Worm (Caenorhabditis elegans): ENCODE data around the gene mtss-1.
A peak's percentile ranks its signal among the peaks of the same experiment; 100 is the strongest.

Gene mtss-1

DNA sequence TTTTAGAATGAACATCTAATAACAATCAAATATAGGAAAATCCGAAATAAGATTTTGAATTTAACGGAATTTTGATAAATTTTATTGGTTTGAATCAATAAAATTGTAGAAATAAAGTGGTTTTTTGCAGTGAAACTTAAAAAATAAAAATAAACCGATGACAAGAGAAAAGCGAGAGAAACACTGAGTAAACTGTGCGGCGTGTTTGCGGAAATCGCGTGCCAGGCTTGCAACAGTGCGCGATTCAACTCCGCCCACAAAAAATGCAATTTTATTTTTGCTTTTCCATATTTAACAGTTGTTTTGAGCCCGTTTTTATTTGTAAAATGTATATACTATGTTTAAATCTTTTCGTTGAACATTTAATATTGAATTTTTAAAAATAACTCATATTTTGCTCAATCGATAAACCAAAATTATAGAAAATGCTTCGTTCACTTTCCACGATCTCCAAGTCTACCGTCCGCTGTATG is at the start of gene mtss-1 (continued):
- TF ChIP-seq snpc-1.1 (tag; optimal IDR thresholded peaks at IDR 0.05; ENCODE audit: insufficient read depth) (peak; percentile 11), F23B12.7 (tag; optimal IDR thresholded peaks at IDR 0.05; ENCODE audit: insufficient read depth) (peak; percentile 36), tbp1 (GFP tag; optimal IDR thresholded peaks at IDR 0.05) (peak; percentile 30), let-607 (tag; optimal IDR thresholded peaks at IDR 0.05) (peak in 1 of 2 experiments; percentile 13), hmg-1.2 (GFP tag; IDR thresholded peaks at IDR 0.05) (peak; percentile 35; the same call in 1 of the 2 replicates), unc-62 (GFP tag; optimal IDR thresholded peaks at IDR 0.05) (no peak), F37B4.10 (GFP tag; IDR thresholded peaks at IDR 0.05) (no peak), F22D6.2 (tag; optimal IDR thresholded peaks at IDR 0.05) (no peak), Y79H2A.3 (GFP tag; conservative IDR thresholded peaks at IDR 0.05) (no peak), snpc-4 (GFP tag; optimal IDR thresholded peaks at IDR 0.05) (peak; percentile 3), snpc-4 (tag; optimal IDR thresholded peaks at IDR 0.05) (peak in 2 of 4 experiments; percentile 33 to 53), dox-1 (GFP tag; IDR thresholded peaks at IDR 0.05) (peak; percentile 61), ztf-6 (GFP tag; IDR thresholded peaks at IDR 0.05) (no peak), ZK185.1 (tag; optimal IDR thresholded peaks at IDR 0.05; ENCODE audit: poor library complexity, severe bottlenecking) (peak; percentile 16), efl-1 (GFP tag; optimal IDR thresholded peaks at IDR 0.05) (no peak), cebp-1 (GFP tag; IDR thresholded peaks at IDR 0.05) (no peak), cebp-1 (tag; optimal IDR thresholded peaks at IDR 0.05) (peak; percentile 62), fkh-3 (tag; optimal IDR thresholded peaks at IDR 0.05) (no peak), egrh-3 (GFP tag; IDR thresholded peaks at IDR 0.05) (no peak), madf-8 (GFP tag; conservative IDR thresholded peaks at IDR 0.05) (no peak), hlh-12 (tag; optimal IDR thresholded peaks at IDR 0.05) (no peak), C06A6.2 (GFP tag; conservative IDR thresholded peaks at IDR 0.05) (no peak), D2030.7 (GFP tag; IDR thresholded peaks at IDR 0.05) (0 out of 2 replicates have a peak, but pooled peaks have one; percentile 17), bed-2 (GFP tag; IDR thresholded peaks at IDR 0.05) (no peak), lsy-27 (tag; optimal IDR thresholded peaks at IDR 0.05; ENCODE audit: borderline replicate concordance, insufficient read depth) (no peak), lin-35 (GFP tag; optimal IDR thresholded peaks at IDR 0.05) (peak in 1 of 3 experiments; percentile 15), F39B2.1 (GFP tag; IDR thresholded peaks at IDR 0.05) (no peak), F10E7.11 (tag; optimal IDR thresholded peaks at IDR 0.05) (no peak), F49E8.2 (tag; optimal IDR thresholded peaks at IDR 0.05; ENCODE audit: insufficient read depth) (peak; percentile 9), B0261.1 (tag; optimal IDR thresholded peaks at IDR 0.05) (no peak), athp-1 (tag; optimal IDR thresholded peaks at IDR 0.05) (no peak), xnd-1 (tag; optimal IDR thresholded peaks at IDR 0.05) (peak; percentile 31), lin-54 (GFP tag; optimal IDR thresholded peaks at IDR 0.05) (peak; percentile 30), aptf-3 (GFP tag; IDR thresholded peaks at IDR 0.05) (no peak), ceh-40 (GFP tag; IDR thresholded peaks at IDR 0.05) (no peak), T26A5.8 (tag; optimal IDR thresholded peaks at IDR 0.05) (no peak), ztf-18 (tag; optimal IDR thresholded peaks at IDR 0.05) (peak; percentile 61), aptf-2 (GFP tag; conservative IDR thresholded peaks at IDR 0.05) (no peak), Y53F4B.3 (GFP tag; IDR thresholded peaks at IDR 0.05) (no peak), sdz-38 (tag; optimal IDR thresholded peaks at IDR 0.05) (no peak)
